Worm (Caenorhabditis elegans) whole organism, late embryonic: ENCODE results near the gene exos-4.1.

Experiments used
- C38D4.7 ChIP-seq: fragments of 200-800 bp; sonication (Bioruptor generic); optimal IDR thresholded peaks from 2 replicates; lab custom pipeline; 2018; ENCODE audit warnings: mild to moderate bottlenecking, missing genetic modification characterization, moderate library complexity, missing compliant biosample characterization
- F13H6.1 ChIP-seq: sonication (generic microtip); optimal IDR thresholded peaks from 2 replicates; lab custom pipeline; 2016; ENCODE audit warnings: missing genetic modification characterization, missing compliant biosample characterization
- K09A11.1 ChIP-seq: sonication (generic microtip); optimal IDR thresholded peaks from 2 replicates; lab custom pipeline; 2017; ENCODE audit warnings: antibody characterized with exemption, mild to moderate bottlenecking, missing genetic modification characterization, missing compliant biosample characterization; ENCODE audit not compliant: insufficient read depth
- ahr-1 ChIP-seq: sonication (generic microtip); optimal IDR thresholded peaks from 2 replicates; lab custom pipeline; 2016; ENCODE audit warnings: missing genetic modification characterization, missing compliant biosample characterization
- ceh-18 ChIP-seq: sonication (generic microtip); optimal IDR thresholded peaks from 2 replicates; lab custom pipeline; 2016; ENCODE audit warnings: missing genetic modification characterization, missing compliant biosample characterization
- ceh-19 ChIP-seq: fragments of 200-800 bp; sonication (Bioruptor generic); optimal IDR thresholded peaks from 2 replicates; lab custom pipeline; 2018; ENCODE audit warnings: mild to moderate bottlenecking, missing genetic modification characterization, missing compliant biosample characterization
- ceh-2 ChIP-seq: sonication (generic microtip); optimal IDR thresholded peaks from 2 replicates; lab custom pipeline; 2016; ENCODE audit warnings: missing genotype, missing genetic modification characterization, missing compliant biosample characterization
- ceh-24 ChIP-seq: sonication (generic microtip); optimal IDR thresholded peaks from 2 replicates; lab custom pipeline; 2016; ENCODE audit warnings: mild to moderate bottlenecking, missing genetic modification characterization, missing compliant biosample characterization
- ceh-31 ChIP-seq: sonication (generic microtip); optimal IDR thresholded peaks from 2 replicates; lab custom pipeline; 2016; ENCODE audit warnings: missing genetic modification characterization, missing compliant biosample characterization
- ceh-45 ChIP-seq: fragments of 200-800 bp; sonication (Bioruptor generic); IDR thresholded peaks from 2 replicates; pipeline ENCODE4 v1.3.6; 2022; ENCODE audit warnings: missing genetic modification reagents, missing genetic modification characterization, missing compliant biosample characterization
- ceh-48 ChIP-seq: sonication (generic microtip); optimal IDR thresholded peaks from 2 replicates; lab custom pipeline; 2016; ENCODE audit warnings: missing genetic modification characterization, inconsistent platforms, missing compliant biosample characterization
- che-1 ChIP-seq: sonication (generic microtip); optimal IDR thresholded peaks from 2 replicates; lab custom pipeline; 2016; ENCODE audit warnings: mild to moderate bottlenecking, missing genetic modification characterization, missing compliant biosample characterization
- elt-2 ChIP-seq: sonication (generic microtip); optimal IDR thresholded peaks from 2 replicates; lab custom pipeline; 2016; ENCODE audit warnings: missing genetic modification reagents, missing genetic modification characterization, missing compliant biosample characterization
- elt-4 ChIP-seq: sonication (generic microtip); optimal IDR thresholded peaks from 2 replicates; lab custom pipeline; 2016; ENCODE audit warnings: missing genetic modification characterization, missing compliant biosample characterization
- fax-1 ChIP-seq: sonication (generic microtip); optimal IDR thresholded peaks from 2 replicates; lab custom pipeline; 2016; ENCODE audit warnings: missing genotype, missing genetic modification characterization, missing compliant biosample characterization
- fkh-10 ChIP-seq: fragments of 150-350 bp; optimal IDR thresholded peaks from 2 replicates; lab custom pipeline; 2014; ENCODE audit warnings: missing biosample characterization, missing genetic modification reagents, missing genetic modification characterization
- fkh-6 ChIP-seq: sonication (generic microtip); optimal IDR thresholded peaks from 2 replicates; lab custom pipeline; 2016; ENCODE audit warnings: missing genetic modification characterization, missing compliant biosample characterization
- gmeb-2 ChIP-seq: sonication (generic microtip); optimal IDR thresholded peaks from 2 replicates; lab custom pipeline; 2016; ENCODE audit warnings: missing genetic modification characterization, inconsistent platforms, missing compliant biosample characterization
- hlh-6 ChIP-seq: sonication (generic microtip); optimal IDR thresholded peaks from 2 replicates; lab custom pipeline; 2016; ENCODE audit warnings: missing genotype, missing genetic modification characterization, missing compliant biosample characterization
- hlh-8 ChIP-seq: sonication (generic microtip); optimal IDR thresholded peaks from 2 replicates; lab custom pipeline; 2016; ENCODE audit warnings: missing genotype, missing genetic modification characterization, missing compliant biosample characterization
- lin-11 ChIP-seq: fragments of 200-800 bp; sonication (Bioruptor generic); optimal IDR thresholded peaks from 2 replicates; lab custom pipeline; 2018; ENCODE audit warnings: mild to moderate bottlenecking, missing genetic modification characterization, missing compliant biosample characterization
- mec-3 ChIP-seq: sonication (generic microtip); optimal IDR thresholded peaks from 2 replicates; lab custom pipeline; 2016; ENCODE audit warnings: borderline replicate concordance, missing genetic modification characterization, missing compliant biosample characterization
- nhr-11 ChIP-seq: fragments of 150-350 bp; optimal IDR thresholded peaks from 2 replicates; lab custom pipeline; 2014; ENCODE audit warnings: missing biosample characterization, missing genetic modification characterization
- odd-2 ChIP-seq: sonication (generic microtip); optimal IDR thresholded peaks from 2 replicates; lab custom pipeline; 2017; ENCODE audit warnings: antibody characterized with exemption, mild to moderate bottlenecking, missing genetic modification characterization, missing compliant biosample characterization
- pat-9 ChIP-seq: fragments of 200-800 bp; sonication (Bioruptor generic); optimal IDR thresholded peaks from 2 replicates; lab custom pipeline; 2018; ENCODE audit warnings: mild to moderate bottlenecking, missing genetic modification characterization, moderate library complexity, missing compliant biosample characterization
- pha-2 ChIP-seq: sonication (generic microtip); optimal IDR thresholded peaks from 2 replicates; lab custom pipeline; 2017; ENCODE audit warnings: mild to moderate bottlenecking, missing genetic modification characterization, missing compliant biosample characterization
- sox-2 ChIP-seq: fragments of 200-800 bp; sonication (Bioruptor generic); IDR thresholded peaks from 2 replicates; pipeline ENCODE4 v1.3.6; 2022; ENCODE audit warnings: missing genetic modification reagents, missing genetic modification characterization, missing compliant biosample characterization
- syd-9 ChIP-seq: sonication (generic microtip); optimal IDR thresholded peaks from 2 replicates; lab custom pipeline; 2016; ENCODE audit warnings: mild to moderate bottlenecking, missing genetic modification characterization, moderate library complexity, missing compliant biosample characterization
- tbx-2 ChIP-seq: sonication (generic microtip); optimal IDR thresholded peaks from 2 replicates; lab custom pipeline; 2016; ENCODE audit warnings: missing genetic modification characterization, missing compliant biosample characterization
- unc-3 ChIP-seq, 2 experiments: fragments of 200-800 bp in 1 of 2; sonication (Bioruptor generic) in 1 of 2; sonication (generic microtip) in 1 of 2; conservative IDR thresholded peaks in 1 of 2; optimal IDR thresholded peaks in 1 of 2; 2 replicates each; pipeline versions ENCODE4 v1.3.6 to Lab custom; 2016 to 2022; ENCODE audit warnings: missing compliant biosample characterization in 2 of 2, missing genetic modification characterization in 2 of 2, missing genetic modification reagents in 1 of 2
- unc-55 ChIP-seq: sonication (generic microtip); optimal IDR thresholded peaks from 2 replicates; lab custom pipeline; 2017; ENCODE audit warnings: missing biosample characterization, missing genetic modification reagents, missing genetic modification characterization
- unc-86 ChIP-seq: sonication (generic microtip); optimal IDR thresholded peaks from 2 replicates; lab custom pipeline; 2016; ENCODE audit warnings: missing genetic modification characterization, missing compliant biosample characterization
- zip-5 ChIP-seq: sonication (generic microtip); optimal IDR thresholded peaks from 2 replicates; lab custom pipeline; 2016; ENCODE audit warnings: missing genetic modification characterization, missing compliant biosample characterization
- ztf-16 ChIP-seq: sonication (generic microtip); optimal IDR thresholded peaks from 2 replicates; lab custom pipeline; 2017; ENCODE audit warnings: missing genetic modification characterization, missing compliant biosample characterization

Gene exos-4.1

ce11 chrIV:13057418-13057817, 41.4 kb upstream of the exos-4.1 start, which contains the start of gene scl-2:
Gene scl-2 (plus strand): TSS chrIV:13057710.
- TF ChIP-seq zip-5, result no peak
- TF ChIP-seq mec-3 (tag; lab: Kevin White, UChicago), result no peak
- TF ChIP-seq ceh-45, result no peak
- no peak for TF ChIP-seq pha-2 (tag; lab: Kevin White, UChicago)
- no peak for TF ChIP-seq odd-2 (tag; lab: Kevin White, UChicago)
- TF ChIP-seq hlh-6, result no peak
- no peak for TF ChIP-seq nhr-11 (tag; lab: Kevin White, UChicago)
- TF ChIP-seq hlh-8, result no peak
- TF ChIP-seq pat-9 (tag; lab: Kevin White, UChicago), result no peak
- TF ChIP-seq elt-2 (tag; lab: Kevin White, UChicago), result no peak
- no peak for TF ChIP-seq unc-3 (GFP tag; conservative IDR thresholded peaks at IDR 0.05; lab: Robert Waterston, UW)
- no peak for TF ChIP-seq unc-3 (tag; optimal IDR thresholded peaks at IDR 0.05; lab: Kevin White, UChicago)
- no peak for TF ChIP-seq syd-9
- TF ChIP-seq sox-2, result no peak
- TF ChIP-seq ceh-48 (tag; lab: Kevin White, UChicago), result no peak
- no peak for TF ChIP-seq ztf-16 (tag; lab: Kevin White, UChicago)
- TF ChIP-seq gmeb-2 (tag; lab: Kevin White, UChicago), result no peak

- TF ChIP-seq sox-2 (no peak), fkh-6 (tag; lab: Kevin White, UChicago) (no peak), fkh-10 (GFP tag; lab: Kevin White, UChicago) (no peak), ahr-1 (tag; lab: Kevin White, UChicago) (no peak), ceh-18 (tag; lab: Kevin White, UChicago) (no peak)
Observed at ce11 chrIV:13059284-13059683, 39.5 kb upstream of the exos-4.1 start, which contains the start of gene scl-3. Gene scl-3 (plus strand): TSS chrIV:13059584.

ce11 chrIV:13063714-13064113, 35.1 kb upstream of the exos-4.1 start, which contains the start of gene scl-5:
Gene scl-5 (plus strand): TSS chrIV:13064014.
- TF ChIP-seq ceh-24 (tag; lab: Kevin White, UChicago), result no peak
- no peak for TF ChIP-seq unc-86 (tag; lab: Kevin White, UChicago)
- no peak for TF ChIP-seq lin-11 (tag; lab: Kevin White, UChicago)
- no peak for TF ChIP-seq hlh-6
- no peak for TF ChIP-seq tbx-2 (tag; lab: Kevin White, UChicago)
- no peak for TF ChIP-seq hlh-8
- no peak for TF ChIP-seq C38D4.7
- no peak for TF ChIP-seq ceh-19
- TF ChIP-seq ahr-1 (tag; lab: Kevin White, UChicago), result no peak
- no peak for TF ChIP-seq ceh-2 (tag; lab: Kevin White, UChicago)
- no peak for TF ChIP-seq che-1

DNA sequence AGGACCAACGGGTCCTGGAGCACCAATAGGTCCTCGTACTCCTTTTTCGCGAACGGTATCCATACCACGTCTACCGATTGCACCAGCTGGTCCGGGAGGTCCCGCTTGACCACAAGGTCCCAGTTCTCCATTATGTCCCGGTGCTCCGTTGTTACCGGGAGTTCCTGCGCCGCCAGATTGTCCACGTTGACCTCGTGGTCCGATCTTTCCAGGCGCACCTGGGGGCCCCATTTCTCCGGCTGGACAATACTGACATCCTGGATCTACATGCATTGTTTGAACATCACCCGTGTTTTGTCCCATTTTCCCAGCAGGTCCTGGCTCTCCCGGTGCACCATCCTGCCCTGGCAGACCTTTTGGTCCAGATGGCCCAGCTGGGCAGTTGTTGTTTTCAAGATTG, 32.8 kb upstream of the exos-4.1 start:
- TF ChIP-seq elt-4 (tag; lab: Kevin White, UChicago), result peak; percentile 37
- TF ChIP-seq F13H6.1 (tag; lab: Kevin White, UChicago), result no peak

DNA sequence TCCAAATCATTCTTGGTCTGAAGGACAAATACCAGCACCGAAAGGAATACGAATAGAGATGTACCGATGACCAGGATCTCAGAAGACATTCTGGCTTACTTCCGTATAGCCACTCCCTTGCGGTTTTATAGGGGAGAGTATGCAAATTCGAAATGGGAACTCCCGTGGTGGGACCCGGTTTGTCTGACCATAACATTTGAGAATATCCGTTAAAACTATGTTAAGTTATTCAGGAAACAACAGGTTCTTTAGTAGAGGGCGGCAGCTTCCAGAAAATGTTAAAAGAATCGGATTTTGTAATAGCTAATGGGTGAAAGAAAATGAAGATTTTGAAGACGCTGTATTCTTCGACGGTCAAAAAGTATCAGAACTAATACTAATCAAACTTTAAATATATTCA, 31.6 kb upstream of the exos-4.1 start, which contains the start of gene col-131:
Gene col-131 (minus strand): TSS at position 101 of the 400 bp plus-strand sequence.
- TF ChIP-seq ceh-31 (tag; lab: Kevin White, UChicago), result no peak
- no peak for TF ChIP-seq unc-55 (GFP tag; lab: Kevin White, UChicago)
- TF ChIP-seq K09A11.1 (tag; lab: Kevin White, UChicago), result no peak
- TF ChIP-seq F13H6.1 (tag; lab: Kevin White, UChicago), result no peak
- no peak for TF ChIP-seq gmeb-2 (tag; lab: Kevin White, UChicago)
- no peak for TF ChIP-seq sox-2
- no peak for TF ChIP-seq zip-5
- TF ChIP-seq unc-3 (GFP tag; conservative IDR thresholded peaks at IDR 0.05; lab: Robert Waterston, UW), result no peak
- TF ChIP-seq unc-3 (tag; optimal IDR thresholded peaks at IDR 0.05; lab: Kevin White, UChicago), result no peak
- no peak for TF ChIP-seq fax-1 (tag; lab: Kevin White, UChicago)
- TF ChIP-seq ceh-45, result no peak
